Fruit fly (Drosophila melanogaster) whole organism, embryonic: ENCODE measurements around the gene CG1910.

Experiments used
- Asciz ChIP-seq: fragments of 200-800 bp; sonication (Bioruptor generic); optimal IDR thresholded peaks from 2 replicates; lab custom pipeline; 2017; ENCODE audit warnings: missing biosample characterization, mild to moderate bottlenecking, missing genetic modification characterization, missing genetic modification reagents
- Blimp-1 ChIP-seq: fragments of 200-800 bp; sonication (Bioruptor generic); optimal IDR thresholded peaks from 3 replicates; lab custom pipeline; 2018; ENCODE audit warnings: missing biosample characterization, missing genetic modification characterization, mild to moderate bottlenecking, moderate library complexity, missing genetic modification reagents
- CG11093 ChIP-seq: fragments of 200-800 bp; sonication (Bioruptor generic); IDR thresholded peaks from 3 replicates; pipeline ENCODE4 v1.3.6; 2022; ENCODE audit warnings: missing biosample characterization, missing genetic modification characterization
- CG11723 ChIP-seq: fragments of 200-800 bp; sonication (Bioruptor generic); optimal IDR thresholded peaks from 2 replicates; lab custom pipeline; 2017; ENCODE audit warnings: missing biosample characterization, mild to moderate bottlenecking, missing genetic modification characterization
- CG12769 ChIP-seq: fragments of 200-800 bp; sonication (Bioruptor generic); optimal IDR thresholded peaks from 2 replicates; lab custom pipeline; 2019; ENCODE audit warnings: missing biosample characterization, mild to moderate bottlenecking, missing genetic modification characterization, moderate library complexity
- CG1529 ChIP-seq: fragments of 200-800 bp; sonication (Bioruptor generic); optimal IDR thresholded peaks from 3 replicates; lab custom pipeline; 2018; ENCODE audit warnings: missing biosample characterization, missing genetic modification characterization
- CG1603 ChIP-seq: fragments of 200-800 bp; sonication (Bioruptor generic); optimal IDR thresholded peaks from 2 replicates; lab custom pipeline; 2019; ENCODE audit warnings: missing biosample characterization, mild to moderate bottlenecking, missing genetic modification characterization, moderate library complexity
- CG1647 ChIP-seq: fragments of 200-800 bp; sonication (Bioruptor generic); optimal IDR thresholded peaks from 3 replicates; lab custom pipeline; 2016; ENCODE audit warnings: missing biosample characterization, missing genetic modification characterization
- CG2116 ChIP-seq: fragments of 200-800 bp; sonication (Bioruptor generic); optimal IDR thresholded peaks from 3 replicates; lab custom pipeline; 2018; ENCODE audit warnings: missing biosample characterization, mild to moderate bottlenecking, missing genetic modification characterization
- CG6254 ChIP-seq: fragments of 200-800 bp; sonication (Bioruptor generic); optimal IDR thresholded peaks from 3 replicates; lab custom pipeline; 2017; ENCODE audit warnings: mild to moderate bottlenecking, missing biosample characterization, missing genetic modification reagents, missing genetic modification characterization
- CG6683 ChIP-seq: fragments of 200-800 bp; sonication (Bioruptor generic); optimal IDR thresholded peaks from 2 replicates; lab custom pipeline; 2017; ENCODE audit warnings: missing biosample characterization, mild to moderate bottlenecking, missing genetic modification characterization, missing genetic modification reagents
- CG7556 ChIP-seq: fragments of 200-800 bp; sonication (Bioruptor generic); optimal IDR thresholded peaks from 2 replicates; lab custom pipeline; 2017; ENCODE audit warnings: missing biosample characterization, mild to moderate bottlenecking, missing genetic modification characterization
- NC2β ChIP-seq: fragments of 200-800 bp; sonication (Bioruptor generic); optimal IDR thresholded peaks from 2 replicates; lab custom pipeline; 2016; ENCODE audit warnings: missing biosample characterization, missing genetic modification characterization
- Xbp1 ChIP-seq: fragments of 200-800 bp; sonication (Bioruptor generic); optimal IDR thresholded peaks from 3 replicates; lab custom pipeline; 2016; ENCODE audit warnings: missing biosample characterization, mild to moderate bottlenecking, missing genetic modification characterization
- amos ChIP-seq: fragments of 200-800 bp; sonication (Bioruptor generic); IDR thresholded peaks from 2 replicates; pipeline ENCODE4 v1.3.6; 2022; ENCODE audit warnings: missing biosample characterization, missing genetic modification characterization; ENCODE audit not compliant: partially characterized antibody
- ems ChIP-seq: fragments of 200-800 bp; sonication (Bioruptor generic); optimal IDR thresholded peaks from 3 replicates; lab custom pipeline; 2016; ENCODE audit warnings: missing biosample characterization, missing genetic modification characterization
- fru ChIP-seq: fragments of >200 bp; optimal IDR thresholded peaks from 2 replicates; lab custom pipeline; 2017
- fu2 ChIP-seq: fragments of 200-800 bp; sonication (Bioruptor generic); optimal IDR thresholded peaks from 2 replicates; lab custom pipeline; 2016; ENCODE audit warnings: missing biosample characterization, missing genetic modification characterization
- jigr1 ChIP-seq: fragments of 200-800 bp; sonication (Bioruptor generic); IDR thresholded peaks from 3 replicates; pipeline ENCODE4 v1.3.6; 2022; ENCODE audit warnings: missing biosample characterization, missing genetic modification characterization
- sim ChIP-seq: fragments of 200-800 bp; sonication (Bioruptor generic); IDR thresholded peaks from 2 replicates; pipeline ENCODE4 v1.3.6; 2022; ENCODE audit warnings: missing biosample characterization, missing genetic modification characterization
- tup ChIP-seq: fragments of 200-800 bp; sonication (Bioruptor generic); optimal IDR thresholded peaks from 2 replicates; lab custom pipeline; 2016; ENCODE audit warnings: missing biosample characterization, mild to moderate bottlenecking, missing genetic modification characterization, moderate library complexity

CG1910 gene

dm6 chr3R:31794457-31794856 is 47.0 kb downstream of the CG1910 start (continued):
- TF ChIP-seq CG6683 (GFP tag; lab: Kevin White, UChicago) (no peak), CG2116 (GFP tag; lab: Kevin White, UChicago) (peak; percentile 39), ems (GFP tag; lab: Kevin White, UChicago) (no peak)

dm6 chr3R:31800663-31801062 is 53.2 kb downstream of the CG1910 start, which contains the start of gene Ir100a:
TSS of gene Ir100a (plus strand) at chr3R:31800963.
- no peak for TF ChIP-seq CG12769 (tag; lab: Kevin White, UChicago)
- TF ChIP-seq CG1529 (GFP tag; lab: Kevin White, UChicago): no peak
- no peak for TF ChIP-seq Asciz (GFP tag; lab: Kevin White, UChicago)
- TF ChIP-seq CG11093: no peak
- no peak for TF ChIP-seq amos (GFP tag; lab: Robert Waterston, UW)
- no peak for TF ChIP-seq tup
- no peak for TF ChIP-seq NC2β (GFP tag; lab: Kevin White, UChicago)
- no peak for TF ChIP-seq jigr1 (GFP tag; lab: Robert Waterston, UW)
- no peak for TF ChIP-seq CG11723 (GFP tag; lab: Kevin White, UChicago)
- no peak for TF ChIP-seq Xbp1 (GFP tag; lab: Kevin White, UChicago)
- no peak for TF ChIP-seq fru (lab: Kevin White, UChicago)
- TF ChIP-seq CG1603 (tag; lab: Kevin White, UChicago): no peak
- no peak for TF ChIP-seq CG1647 (GFP tag; lab: Kevin White, UChicago)
- no peak for TF ChIP-seq Blimp-1 (GFP tag; lab: Kevin White, UChicago)
- TF ChIP-seq fu2 (GFP tag; lab: Kevin White, UChicago): no peak
- no peak for TF ChIP-seq sim (GFP tag; lab: Robert Waterston, UW)
- TF ChIP-seq CG6254: no peak
- TF ChIP-seq CG7556 (GFP tag; lab: Kevin White, UChicago): no peak
